Worm (Caenorhabditis elegans): ENCODE data around the gene fbxa-131.

DNA sequence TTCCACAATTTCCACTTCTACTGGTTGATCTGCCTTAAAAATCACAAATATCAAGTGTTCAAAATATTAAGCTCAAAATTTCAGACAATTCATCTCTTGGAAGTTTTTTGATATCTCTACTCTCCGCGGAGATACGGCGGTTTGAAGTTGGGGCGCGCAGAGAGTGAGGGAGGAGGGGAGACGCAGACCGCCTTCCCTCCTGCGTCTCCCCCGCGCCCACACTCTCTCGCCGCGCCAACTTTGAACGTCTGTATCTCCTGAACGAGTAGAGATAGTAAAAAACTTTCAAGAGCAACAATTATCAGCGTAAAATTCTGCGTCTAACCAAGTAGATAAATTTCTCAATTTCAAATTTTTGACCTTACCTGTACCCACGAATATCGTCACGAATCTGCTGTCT lies 10.2 kb upstream of the fbxa-131 start:
- TF ChIP-seq aly-1 (tag; optimal IDR thresholded peaks at IDR 0.05), result no peak
- no peak for TF ChIP-seq flt-1 (GFP tag; IDR thresholded peaks at IDR 0.05)
- no peak for TF ChIP-seq ama-1 (optimal IDR thresholded peaks at IDR 0.05)
- TF ChIP-seq tbx-37 (GFP tag; conservative IDR thresholded peaks at IDR 0.05), result no peak
- no peak for TF ChIP-seq sea-1 (GFP tag; conservative IDR thresholded peaks at IDR 0.05)
- TF ChIP-seq ets-7 (tag; optimal IDR thresholded peaks at IDR 0.05), result no peak
- TF ChIP-seq ceh-36 (tag; optimal IDR thresholded peaks at IDR 0.05), result no peak

Data from whole organism, early embryonic.